Fruit fly (Drosophila melanogaster): Measurements from ENCODE around the gene CG7362.

- TF ChIP-seq insv (optimal IDR thresholded peaks at IDR 0.05) (no peak), psq (optimal IDR thresholded peaks at IDR 0.05) (no peak), Myc (optimal IDR thresholded peaks at IDR 0.05) (no peak), h (optimal IDR thresholded peaks at IDR 0.05) (no peak), ttk (optimal IDR thresholded peaks at IDR 0.05) (no peak)
Measured at dm6 chr3R:14742064-14742463, 12.2 kb downstream of the CG7362 start.
